Fruit fly (Drosophila melanogaster): ENCODE data around the gene CG8620.

Gene CG8620

DNA sequence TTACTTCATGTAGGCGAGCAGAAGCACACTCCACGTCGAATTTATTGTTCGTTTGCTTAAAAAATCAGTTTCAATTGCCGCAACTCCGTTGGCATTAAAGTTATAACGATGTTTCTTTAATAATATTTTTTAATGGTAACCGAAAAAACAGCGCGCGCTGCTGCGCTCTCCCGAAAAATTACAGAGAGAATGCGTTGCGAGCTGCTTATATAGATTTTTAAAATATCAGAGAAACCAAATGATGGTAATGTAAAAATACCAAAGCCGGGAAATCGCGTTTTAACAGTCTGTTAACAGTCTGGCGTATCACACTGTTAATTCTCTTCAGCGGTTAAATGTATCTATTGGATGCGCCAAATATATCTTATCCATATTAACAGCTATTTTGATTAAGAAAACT is 1.0 kb upstream of the CG8620 start, which contains the start of gene corn:
corn (minus strand) TSS at position 184 of the 400 bp plus-strand sequence.
- TF ChIP-seq Dll (optimal IDR thresholded peaks at IDR 0.05) (no peak), EcR (GFP tag; optimal IDR thresholded peaks at IDR 0.05) (no peak), CG8478 (optimal IDR thresholded peaks at IDR 0.05) (no peak), usp (GFP tag; optimal IDR thresholded peaks at IDR 0.05) (no peak), pan (optimal IDR thresholded peaks at IDR 0.05) (no peak), psq (optimal IDR thresholded peaks at IDR 0.05) (no peak)

DNA sequence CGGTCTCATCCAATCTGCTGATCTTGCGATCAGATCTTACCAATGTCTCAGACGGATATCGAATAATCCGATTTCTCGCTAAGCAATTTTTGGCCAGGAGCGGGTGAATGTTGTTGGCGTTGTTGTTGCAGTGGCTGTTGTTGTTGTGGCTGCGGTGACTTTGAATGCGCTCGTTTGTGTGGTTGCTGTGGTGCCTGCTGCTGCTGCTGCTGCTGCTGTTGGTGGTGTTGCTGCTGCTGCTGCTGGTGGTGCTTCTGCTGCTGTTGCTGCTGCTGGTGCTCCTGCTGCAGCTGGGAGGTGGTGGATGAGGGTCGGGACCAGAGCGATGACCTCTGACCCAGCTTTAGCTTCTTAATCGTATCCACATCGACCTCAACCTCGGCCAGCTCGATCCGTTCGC is 3.4 kb downstream of the CG8620 start:
- TF ChIP-seq psq (optimal IDR thresholded peaks at IDR 0.05) (no peak), Dll (optimal IDR thresholded peaks at IDR 0.05) (no peak), EcR (GFP tag; optimal IDR thresholded peaks at IDR 0.05) (no peak), pan (optimal IDR thresholded peaks at IDR 0.05) (no peak), CG8478 (optimal IDR thresholded peaks at IDR 0.05) (no peak), usp (GFP tag; optimal IDR thresholded peaks at IDR 0.05) (no peak)

DNA sequence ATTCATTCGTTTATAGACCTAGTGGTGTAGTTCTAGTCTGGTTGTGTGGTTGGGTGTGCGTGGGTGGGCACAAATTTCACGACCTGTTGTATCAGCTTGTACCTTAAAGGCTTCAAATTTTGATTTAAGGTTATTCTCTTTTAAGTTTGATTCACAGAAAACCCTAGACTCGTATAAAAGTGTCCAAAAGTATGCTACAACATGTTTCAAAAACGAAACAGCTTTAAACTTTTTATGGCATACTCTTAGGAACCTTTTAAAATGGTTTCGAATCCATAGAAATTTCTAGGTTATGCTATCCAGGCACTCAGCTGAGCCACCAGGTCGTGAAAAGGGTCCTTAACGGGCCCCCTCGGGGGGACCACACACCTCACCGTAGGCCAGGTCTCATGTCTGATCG is 4.0 kb downstream of the CG8620 start:
- TF ChIP-seq pan (optimal IDR thresholded peaks at IDR 0.05) (no peak), CG8478 (optimal IDR thresholded peaks at IDR 0.05) (no peak), psq (optimal IDR thresholded peaks at IDR 0.05) (no peak), Dll (optimal IDR thresholded peaks at IDR 0.05) (no peak)

DNA sequence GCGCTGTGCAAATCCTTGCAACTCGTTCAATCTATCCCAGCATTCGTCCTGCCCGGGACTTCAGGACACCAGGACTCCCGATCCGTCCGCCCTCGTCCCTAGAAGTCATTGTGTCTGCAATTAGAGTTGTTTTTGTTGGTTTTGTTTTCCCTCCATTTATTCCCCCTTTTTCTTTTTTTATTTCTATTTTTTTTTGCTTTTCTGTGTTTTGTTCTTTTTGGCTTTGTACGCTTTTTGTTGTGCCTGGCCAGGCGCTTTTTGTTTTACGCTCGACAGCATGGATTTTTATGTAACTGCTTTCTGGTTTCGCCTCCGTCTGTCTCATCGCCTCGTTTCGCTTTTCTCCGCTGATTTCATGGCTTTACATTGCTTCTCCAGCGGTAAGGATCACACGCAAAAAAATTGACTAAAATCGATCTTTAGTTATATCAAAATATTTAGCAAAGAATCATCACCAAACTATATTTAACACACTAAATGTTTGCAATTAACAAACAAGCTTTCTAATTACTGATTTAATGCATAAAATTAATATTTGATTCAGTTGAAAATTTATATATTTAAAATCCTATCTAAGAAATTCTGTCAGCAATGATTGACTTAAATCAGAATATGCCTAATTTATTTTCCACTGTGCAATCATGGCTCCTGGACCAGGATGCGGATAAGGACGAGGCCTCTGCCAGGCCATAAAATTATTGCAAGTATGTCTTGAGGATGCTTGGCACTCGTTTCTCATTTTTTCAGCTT is 27.0 kb downstream of the CG8620 start:
- TF ChIP-seq EcR (GFP tag; optimal IDR thresholded peaks at IDR 0.05) (no peak), pan (optimal IDR thresholded peaks at IDR 0.05) (no peak), CG8478 (optimal IDR thresholded peaks at IDR 0.05) (no peak), psq (optimal IDR thresholded peaks at IDR 0.05) (no peak), usp (GFP tag; optimal IDR thresholded peaks at IDR 0.05) (no peak), Dll (optimal IDR thresholded peaks at IDR 0.05) (no peak)

DNA sequence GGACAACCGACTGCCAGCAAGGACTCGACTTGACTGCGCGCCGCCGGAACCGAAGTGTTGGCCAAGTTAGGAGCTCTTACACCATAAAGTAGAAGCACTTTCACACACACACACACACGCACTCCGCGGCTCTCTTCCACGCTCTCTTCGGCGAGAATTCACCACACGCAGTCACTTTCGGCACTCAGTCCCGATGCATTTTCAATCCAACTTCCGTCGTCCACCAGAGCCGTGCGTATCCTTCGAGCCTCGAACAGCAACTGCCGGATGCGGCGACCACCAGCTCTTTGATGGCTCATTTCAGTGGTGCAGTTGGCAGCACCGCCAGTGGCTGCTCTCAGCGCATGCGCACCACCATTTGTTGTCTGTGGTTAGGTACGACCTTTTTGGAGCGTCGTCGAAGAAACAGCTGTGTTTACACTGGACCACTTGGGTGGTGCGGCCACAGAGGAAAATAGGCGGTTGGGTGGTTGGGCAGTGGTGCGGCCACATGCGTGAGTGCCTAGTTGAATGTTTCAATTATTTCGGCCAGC is 31.8 kb downstream of the CG8620 start, which contains the start of gene Dscam2:
Dscam2 (minus strand) TSS at position 264 of the 533 bp plus-strand sequence.
- TF ChIP-seq CG8478 (optimal IDR thresholded peaks at IDR 0.05) (no peak), psq (optimal IDR thresholded peaks at IDR 0.05) (no peak), usp (GFP tag; optimal IDR thresholded peaks at IDR 0.05) (no peak), pan (optimal IDR thresholded peaks at IDR 0.05) (no peak), Dll (optimal IDR thresholded peaks at IDR 0.05) (no peak)

DNA sequence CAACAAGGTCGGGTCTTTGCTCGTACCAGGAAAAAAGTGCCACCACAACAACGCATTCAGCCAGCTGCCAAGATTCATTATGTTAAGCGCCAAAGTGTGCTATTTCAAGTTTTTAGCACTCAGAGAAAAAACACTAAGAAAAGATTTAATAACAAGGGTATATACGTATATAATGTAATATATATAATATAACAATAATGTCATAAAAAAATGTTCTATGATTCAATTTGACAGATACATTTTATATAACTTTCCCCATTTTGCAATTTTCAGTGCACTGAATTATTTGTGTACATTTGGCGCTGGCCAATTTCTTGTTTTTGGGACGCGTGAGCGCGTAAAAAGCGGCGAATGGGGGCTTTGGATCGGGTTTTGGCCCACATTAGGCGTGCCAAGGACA is 32.6 kb downstream of the CG8620 start:
- TF ChIP-seq Dll (optimal IDR thresholded peaks at IDR 0.05) = no peak
- TF ChIP-seq EcR (GFP tag; optimal IDR thresholded peaks at IDR 0.05) = no peak
- TF ChIP-seq CG8478 (optimal IDR thresholded peaks at IDR 0.05) = no peak
- no peak for TF ChIP-seq psq (optimal IDR thresholded peaks at IDR 0.05)
- TF ChIP-seq usp (GFP tag; optimal IDR thresholded peaks at IDR 0.05) = no peak
- no peak for TF ChIP-seq pan (optimal IDR thresholded peaks at IDR 0.05)

DNA sequence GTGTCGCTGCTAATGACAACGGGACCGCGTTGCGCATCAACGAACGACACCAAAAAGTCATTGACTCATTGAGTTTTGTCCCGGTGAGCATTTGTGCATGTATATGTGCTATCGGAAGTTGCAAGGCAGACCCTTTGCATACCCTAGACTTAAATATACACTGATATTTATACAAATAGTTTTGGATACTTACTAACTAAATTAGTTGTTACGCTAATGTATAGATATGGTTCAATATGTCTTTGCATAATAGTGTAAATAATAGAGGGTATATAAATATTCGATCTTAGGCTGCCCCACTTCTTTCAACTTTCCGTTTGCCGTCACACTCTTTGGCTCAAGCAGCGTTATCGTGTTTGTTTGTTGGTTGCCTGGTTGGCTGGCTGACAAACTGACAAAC is 33.3 kb downstream of the CG8620 start:
- TF ChIP-seq EcR (GFP tag; optimal IDR thresholded peaks at IDR 0.05) (no peak), psq (optimal IDR thresholded peaks at IDR 0.05) (no peak), Dll (optimal IDR thresholded peaks at IDR 0.05) (no peak), CG8478 (optimal IDR thresholded peaks at IDR 0.05) (no peak), pan (optimal IDR thresholded peaks at IDR 0.05) (no peak), usp (GFP tag; optimal IDR thresholded peaks at IDR 0.05) (no peak)
